Worm (Caenorhabditis elegans) whole organism, midembryonic: ENCODE data around the gene Y57G11C.46.

Experiments
- T22C8.4 ChIP-seq: fragments of 200-800 bp; sonication (Bioruptor generic); IDR thresholded peaks from 2 replicates; pipeline ENCODE4 v1.3.6; 2022; ENCODE audit warnings: missing genetic modification characterization, missing compliant biosample characterization
- flt-1 ChIP-seq: fragments of 200-800 bp; sonication (Bioruptor generic); IDR thresholded peaks from 2 replicates; pipeline ENCODE4 v1.3.6; 2022; ENCODE audit warnings: missing genetic modification characterization, missing compliant biosample characterization
- klf-2 ChIP-seq: fragments of 200-800 bp; sonication (Bioruptor generic); conservative IDR thresholded peaks from 2 replicates; pipeline ENCODE4 v1.3.6; 2022; ENCODE audit warnings: missing genetic modification reagents, missing genetic modification characterization, missing compliant biosample characterization
- med-1 ChIP-seq: sonication (generic microtip); optimal IDR thresholded peaks from 2 replicates; lab custom pipeline; 2017; ENCODE audit warnings: missing genetic modification characterization, mild to moderate bottlenecking, missing compliant biosample characterization, antibody characterized with exemption, missing genetic modification reagents; ENCODE audit not compliant: insufficient read depth
- ref-1 ChIP-seq: fragments of 200-800 bp; sonication (Bioruptor generic); conservative IDR thresholded peaks from 2 replicates; pipeline ENCODE4 v1.3.6; 2022; ENCODE audit warnings: missing genetic modification reagents, missing genetic modification characterization, missing compliant biosample characterization
- tab-1 ChIP-seq: fragments of 200-800 bp; sonication (Bioruptor generic); IDR thresholded peaks from 2 replicates; pipeline ENCODE4 v1.3.6; 2022; ENCODE audit warnings: missing genetic modification characterization, missing compliant biosample characterization
- ztf-23 ChIP-seq: fragments of 200-800 bp; sonication (Bioruptor generic); IDR thresholded peaks from 2 replicates; pipeline ENCODE4 v1.3.6; 2022; ENCODE audit warnings: missing genetic modification reagents, missing genetic modification characterization, missing compliant biosample characterization

DNA sequence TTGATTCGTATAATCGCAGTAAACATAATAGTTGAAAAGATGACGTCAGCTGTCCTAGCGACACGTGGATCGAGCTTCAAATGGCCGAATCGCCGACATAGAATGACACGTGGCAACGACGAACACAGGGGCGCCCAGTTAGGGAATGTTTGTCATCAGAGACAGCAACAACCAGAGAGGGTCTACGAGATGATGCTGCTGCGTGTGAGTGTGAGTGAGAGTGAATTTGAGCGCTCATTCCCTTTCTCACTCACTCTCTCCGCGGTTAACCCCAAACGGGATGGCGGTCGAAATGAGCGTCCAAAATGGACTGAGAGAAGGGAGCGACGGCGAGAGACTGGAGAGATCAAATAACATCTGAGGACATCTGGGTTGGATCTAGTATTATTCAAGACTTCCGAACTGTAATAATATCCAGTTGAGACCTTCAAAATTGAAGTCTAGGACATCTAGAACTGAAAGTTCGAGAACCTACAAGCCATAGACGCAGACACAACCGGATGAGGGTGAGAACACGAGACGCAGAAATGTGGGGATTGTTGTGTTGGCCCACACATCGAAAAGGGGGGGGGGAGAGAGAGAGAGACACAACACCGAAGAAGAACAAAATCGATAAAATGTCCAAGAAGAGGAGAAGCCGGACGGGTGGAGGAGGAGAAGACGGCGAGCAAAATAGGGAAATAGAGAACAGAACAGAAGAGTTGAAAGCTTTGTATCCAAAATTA is 22.1 kb downstream of the Y57G11C.46 start:
- no peak for TF ChIP-seq ztf-23 (GFP tag; lab: Robert Waterston, UW)
- TF ChIP-seq klf-2 = no peak
- TF ChIP-seq med-1 (GFP tag; lab: Kevin White, UChicago) = no peak
- TF ChIP-seq flt-1 = no peak
- TF ChIP-seq tab-1 (GFP tag; lab: Robert Waterston, UW) = no peak
- TF ChIP-seq T22C8.4 (GFP tag; lab: Robert Waterston, UW) = peak; percentile 86
- no peak for TF ChIP-seq ref-1 (GFP tag; lab: Robert Waterston, UW)
